Worm (Caenorhabditis elegans) whole organism, L4 larva: Measurements from ENCODE around the gene R166.3.

Experiments used
- R02D3.7 ChIP-seq: fragments of 150-350 bp; sonication (generic microtip); optimal IDR thresholded peaks from 3 replicates; lab custom pipeline; 2014; ENCODE audit warnings: missing biosample characterization, missing genetic modification characterization
- T20F7.1 ChIP-seq: fragments of 200-800 bp; sonication (Bioruptor generic); optimal IDR thresholded peaks from 2 replicates; lab custom pipeline; 2018; ENCODE audit warnings: mild to moderate bottlenecking, missing genetic modification characterization, missing compliant biosample characterization
- T26A8.4 ChIP-seq: fragments of 200-800 bp; sonication (Bioruptor generic); IDR thresholded peaks from 2 replicates; pipeline ENCODE4 v1.3.6; 2022; ENCODE audit warnings: missing genetic modification characterization, missing compliant biosample characterization
- Y48G9A.11 ChIP-seq: fragments of 200-800 bp; sonication (Bioruptor generic); IDR thresholded peaks from 2 replicates; pipeline ENCODE4 v1.3.6; 2022; ENCODE audit warnings: missing genetic modification reagents, missing genetic modification characterization, missing compliant biosample characterization
- ZK337.2 ChIP-seq: fragments of 200-800 bp; sonication (Bioruptor generic); IDR thresholded peaks from 2 replicates; pipeline ENCODE4 v1.3.6; 2022; ENCODE audit warnings: missing genetic modification reagents, missing genetic modification characterization, missing compliant biosample characterization
- ceh-32 ChIP-seq: sonication (generic microtip); optimal IDR thresholded peaks from 2 replicates; lab custom pipeline; 2016; ENCODE audit warnings: mild to moderate bottlenecking, missing genetic modification characterization, missing compliant biosample characterization; ENCODE audit not compliant: poor library complexity
- ceh-62 ChIP-seq: sonication (generic microtip); optimal IDR thresholded peaks from 2 replicates; lab custom pipeline; 2017; ENCODE audit warnings: missing biosample characterization, missing genetic modification characterization
- cey-2 ChIP-seq: sonication (generic microtip); optimal IDR thresholded peaks from 3 replicates; lab custom pipeline; 2017; ENCODE audit warnings: missing genetic modification characterization, mild to moderate bottlenecking, missing compliant biosample characterization, antibody characterized with exemption, borderline replicate concordance; ENCODE audit not compliant: insufficient read depth
- ctbp-1 ChIP-seq: fragments of 200-800 bp; sonication (Bioruptor generic); IDR thresholded peaks from 2 replicates; pipeline ENCODE4 v1.3.6; 2022; ENCODE audit warnings: missing genetic modification reagents, missing genetic modification characterization, missing compliant biosample characterization
- daf-19 ChIP-seq: fragments of 200-800 bp; sonication (Bioruptor generic); conservative IDR thresholded peaks from 2 replicates; pipeline ENCODE4 v1.3.6; 2022; ENCODE audit warnings: missing genetic modification characterization, missing compliant biosample characterization
- dmd-6 ChIP-seq: fragments of 200-800 bp; sonication (Bioruptor generic); IDR thresholded peaks from 2 replicates; pipeline ENCODE4 v1.3.6; 2022; ENCODE audit warnings: missing genetic modification reagents, missing genetic modification characterization, missing compliant biosample characterization
- dmd-8 ChIP-seq: fragments of 200-800 bp; sonication (Bioruptor generic); IDR thresholded peaks from 2 replicates; pipeline ENCODE4 v1.3.6; 2022; ENCODE audit warnings: missing genetic modification characterization, missing compliant biosample characterization
- dmd-9 ChIP-seq: fragments of 200-800 bp; sonication (Bioruptor generic); IDR thresholded peaks from 2 replicates; pipeline ENCODE4 v1.3.6; 2022; ENCODE audit warnings: missing genetic modification reagents, missing genetic modification characterization, missing compliant biosample characterization
- dpl-1 ChIP-seq: fragments of 150-350 bp; optimal IDR thresholded peaks from 2 replicates; lab custom pipeline; 2014; ENCODE audit warnings: missing biosample characterization, missing genetic modification reagents, missing genetic modification characterization
- duxl-1 ChIP-seq: sonication (generic microtip); optimal IDR thresholded peaks from 2 replicates; lab custom pipeline; 2016; ENCODE audit warnings: mild to moderate bottlenecking, missing genetic modification characterization, moderate library complexity, missing compliant biosample characterization; ENCODE audit not compliant: poor library complexity
- egl-43 ChIP-seq: fragments of 200-800 bp; sonication (Bioruptor generic); IDR thresholded peaks from 2 replicates; pipeline ENCODE4 v1.3.6; 2022; ENCODE audit warnings: missing genetic modification reagents, missing genetic modification characterization, missing compliant biosample characterization
- gei-8 ChIP-seq: fragments of 200-800 bp; sonication (Bioruptor generic); optimal IDR thresholded peaks from 2 replicates; lab custom pipeline; 2018; ENCODE audit warnings: mild to moderate bottlenecking, missing genetic modification characterization, missing compliant biosample characterization
- lin-13 ChIP-seq: fragments of 150-350 bp; optimal IDR thresholded peaks from 2 replicates; lab custom pipeline; 2014; ENCODE audit warnings: missing biosample characterization, missing genetic modification reagents, missing genetic modification characterization
- lin-29 ChIP-seq: fragments of 200-800 bp; sonication (Bioruptor generic); IDR thresholded peaks from 2 replicates; pipeline ENCODE4 v1.3.6; 2022; ENCODE audit warnings: missing genetic modification reagents, missing genetic modification characterization, missing compliant biosample characterization
- lin-38 ChIP-seq: fragments of 200-800 bp; sonication (Bioruptor generic); IDR thresholded peaks from 2 replicates; pipeline ENCODE4 v1.3.6; 2022; ENCODE audit warnings: missing genetic modification reagents, missing genetic modification characterization, missing compliant biosample characterization
- lsy-2 ChIP-seq, 2 experiments: fragments of 150-350 bp in 1 of 2; sonication (generic microtip) in 1 of 2; optimal IDR thresholded peaks; 2 replicates each; lab custom pipeline; 2014 to 2017; ENCODE audit warnings: missing biosample characterization in 2 of 2, missing genetic modification characterization in 2 of 2
- madf-9 ChIP-seq: fragments of 200-800 bp; sonication (Bioruptor generic); conservative IDR thresholded peaks from 2 replicates; pipeline ENCODE4 v1.3.6; 2022; ENCODE audit warnings: missing genetic modification reagents, missing genetic modification characterization, missing compliant biosample characterization
- mep-1 ChIP-seq: fragments of 150-350 bp; sonication (generic microtip); optimal IDR thresholded peaks from 3 replicates; lab custom pipeline; 2014; ENCODE audit warnings: missing biosample characterization, missing genetic modification characterization
- mes-2 ChIP-seq: sonication (generic microtip); optimal IDR thresholded peaks from 2 replicates; lab custom pipeline; 2016; ENCODE audit warnings: missing genotype, mild to moderate bottlenecking, missing genetic modification characterization, missing compliant biosample characterization; ENCODE audit not compliant: poor library complexity, severe bottlenecking
- mxl-3 ChIP-seq: fragments of 200-800 bp; sonication (Bioruptor generic); optimal IDR thresholded peaks from 2 replicates; lab custom pipeline; 2018; ENCODE audit warnings: mild to moderate bottlenecking, missing genetic modification characterization, missing compliant biosample characterization
- nhr-111 ChIP-seq: fragments of 200-800 bp; sonication (Bioruptor generic); optimal IDR thresholded peaks from 2 replicates; lab custom pipeline; 2018; ENCODE audit warnings: mild to moderate bottlenecking, missing genetic modification characterization, missing compliant biosample characterization
- nhr-237 ChIP-seq: sonication (generic microtip); optimal IDR thresholded peaks from 2 replicates; lab custom pipeline; 2017; ENCODE audit warnings: missing biosample characterization, missing genetic modification characterization
- nhr-28 ChIP-seq: fragments of 150-350 bp; optimal IDR thresholded peaks from 2 replicates; lab custom pipeline; 2014; ENCODE audit warnings: missing biosample characterization, missing genetic modification characterization
- nhr-76 ChIP-seq: fragments of 150-350 bp; optimal IDR thresholded peaks from 2 replicates; lab custom pipeline; 2014; ENCODE audit warnings: missing biosample characterization, missing genetic modification characterization
- pha-4 ChIP-seq, 2 experiments: fragments of 150-350 bp in 1 of 2; fragments of 200-800 bp in 1 of 2; sonication (Bioruptor generic) in 1 of 2; IDR thresholded peaks in 1 of 2; optimal IDR thresholded peaks in 1 of 2; 2 replicates each; pipeline versions ENCODE4 v1.3.6 to Lab custom; 2014 to 2022; ENCODE audit warnings: missing genetic modification characterization in 2 of 2, missing genetic modification reagents in 2 of 2, missing biosample characterization in 1 of 2, missing compliant biosample characterization in 1 of 2
- php-3 ChIP-seq: fragments of 200-800 bp; sonication (Bioruptor generic); IDR thresholded peaks from 2 replicates; pipeline ENCODE4 v1.3.6; 2022; ENCODE audit warnings: missing genetic modification reagents, missing genetic modification characterization, missing compliant biosample characterization
- skn-1 ChIP-seq: fragments of 150-350 bp; optimal IDR thresholded peaks from 2 replicates; lab custom pipeline; 2014; ENCODE audit warnings: missing biosample characterization, missing genetic modification characterization
- zip-11 ChIP-seq: fragments of 200-800 bp; sonication (Bioruptor generic); IDR thresholded peaks from 2 replicates; pipeline ENCODE4 v1.3.6; 2022; ENCODE audit warnings: missing genetic modification characterization, missing compliant biosample characterization
- ztf-11 ChIP-seq: fragments of 150-350 bp; optimal IDR thresholded peaks from 2 replicates; lab custom pipeline; 2014; ENCODE audit warnings: missing biosample characterization, missing genetic modification characterization
- ztf-7 ChIP-seq: fragments of 150-350 bp; optimal IDR thresholded peaks from 2 replicates; lab custom pipeline; 2014; ENCODE audit warnings: missing biosample characterization, missing genetic modification characterization

Gene R166.3

DNA sequence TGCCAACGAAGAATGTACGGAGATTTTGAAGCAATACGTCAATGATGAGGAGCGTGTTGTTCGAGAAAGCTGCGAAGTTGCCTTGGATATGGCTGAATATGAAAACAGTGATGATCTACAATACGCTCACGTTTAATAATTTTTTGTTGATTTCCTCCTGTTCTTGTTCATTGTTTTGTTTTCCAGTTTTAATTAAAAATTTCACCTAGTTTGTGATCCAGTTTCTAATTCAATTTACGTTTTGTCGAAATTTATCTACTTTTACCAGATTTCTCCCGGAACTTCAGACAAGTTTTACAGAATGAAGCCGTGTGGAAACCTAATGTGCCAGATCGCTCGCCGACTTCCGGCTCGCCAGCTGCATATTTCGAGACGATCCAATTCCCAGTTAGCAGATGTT, 41.7 kb upstream of the R166.3 start, which contains the start of gene dap-3:
TSS of gene dap-3 (plus strand) at position 301 of the 400 bp plus-strand sequence.
- TF ChIP-seq dmd-9 (GFP tag; lab: Robert Waterston, UW): no peak
- TF ChIP-seq egl-43 (GFP tag; lab: Robert Waterston, UW): 0 out of 2 replicates have a peak, but pooled peaks have one; percentile 4

DNA sequence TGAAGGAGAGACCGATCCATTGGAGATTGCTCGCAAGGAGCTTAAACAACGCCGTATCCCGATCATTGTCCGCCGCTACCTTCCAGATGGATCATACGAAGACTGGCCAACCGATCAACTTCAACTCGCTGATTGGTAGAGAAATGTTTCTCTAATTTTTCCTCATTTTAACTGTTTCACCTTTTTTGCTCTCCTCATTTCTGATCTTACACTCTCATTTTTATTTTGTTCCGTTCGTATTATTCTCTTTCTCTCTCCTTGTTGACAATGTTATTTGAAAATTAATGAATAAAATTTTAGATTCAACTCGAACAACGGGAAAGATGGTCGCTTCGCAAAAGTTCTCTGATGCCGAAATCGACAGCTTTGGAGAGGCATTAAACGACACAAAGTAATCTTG, 40.5 kb upstream of the R166.3 start, which contains the start of gene dohh-1:
TSS of gene dohh-1 (plus strand) at position 301 of the 400 bp plus-strand sequence.
- TF ChIP-seq lsy-2 (tag; optimal IDR thresholded peaks at IDR 0.05; lab: Kevin White, UChicago) (no peak), mep-1 (tag; lab: Kevin White, UChicago) (no peak), gei-8 (GFP tag; lab: Kevin White, UChicago) (no peak), madf-9 (GFP tag; lab: Robert Waterston, UW) (no peak), nhr-111 (GFP tag; lab: Kevin White, UChicago) (no peak)

DNA sequence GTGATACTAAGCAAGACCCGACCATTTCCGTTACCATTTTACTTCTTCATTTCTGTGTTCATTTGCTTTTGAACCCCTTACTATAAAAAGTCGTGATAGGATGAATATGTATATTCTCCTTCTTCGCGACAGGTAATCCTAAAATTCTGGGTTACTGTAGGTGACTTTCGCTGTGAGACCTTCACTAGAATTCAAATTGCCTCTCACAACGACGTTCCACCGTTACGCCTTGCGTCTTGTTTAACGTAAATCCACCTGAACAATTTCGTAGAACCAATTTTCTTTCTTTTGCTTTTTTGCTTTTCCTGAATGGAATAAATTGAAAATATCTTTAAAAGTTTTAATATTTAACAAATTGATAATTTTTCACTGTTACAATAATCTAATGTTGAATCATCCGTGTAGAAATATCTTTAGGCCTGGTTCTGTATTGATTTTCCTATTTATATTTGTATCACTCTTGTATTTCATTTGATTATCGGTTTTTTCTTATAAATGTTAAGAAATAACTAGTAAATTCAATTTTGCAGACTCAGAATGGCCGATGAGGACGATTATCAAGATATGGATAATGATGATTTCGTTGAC, 39.8 kb upstream of the R166.3 start, which contains the start of gene rpb-6:
TSS of gene rpb-6 (plus strand) at position 538 of the 588 bp plus-strand sequence.
- TF ChIP-seq nhr-28 (no peak), ceh-62 (no peak), cey-2 (tag; lab: Kevin White, UChicago) (no peak), php-3 (GFP tag; lab: Robert Waterston, UW) (no peak), ZK337.2 (no peak), lsy-2 (tag; optimal IDR thresholded peaks at IDR 0.05; lab: Kevin White, UChicago) (peak in 1 of 2 experiments; percentile 76), lin-29 (GFP tag; lab: Robert Waterston, UW) (no peak), T26A8.4 (no peak), duxl-1 (tag; lab: Kevin White, UChicago) (no peak), Y48G9A.11 (GFP tag; lab: Robert Waterston, UW) (peak; percentile 95), T20F7.1 (GFP tag; lab: Kevin White, UChicago) (peak; percentile 93), dmd-8 (GFP tag; lab: Robert Waterston, UW) (no peak), zip-11 (GFP tag; lab: Robert Waterston, UW) (no peak), lin-38 (GFP tag; lab: Robert Waterston, UW) (no peak), daf-19 (GFP tag; lab: Robert Waterston, UW) (no peak), nhr-76 (tag; lab: Kevin White, UChicago) (no peak), ztf-11 (tag; lab: Kevin White, UChicago) (no peak), R02D3.7 (tag; lab: Kevin White, UChicago) (peak; percentile 51), skn-1 (no peak), ztf-7 (no peak), ctbp-1 (GFP tag; lab: Robert Waterston, UW) (no peak), mxl-3 (no peak), mes-2 (tag; lab: Kevin White, UChicago) (peak; percentile 59), dmd-6 (GFP tag; lab: Robert Waterston, UW) (no peak), lin-13 (no peak), pha-4 (GFP tag; IDR thresholded peaks at IDR 0.05; lab: Robert Waterston, UW) (no peak), pha-4 (tag; optimal IDR thresholded peaks at IDR 0.05; lab: Kevin White, UChicago) (no peak), nhr-237 (tag; lab: Kevin White, UChicago) (no peak), gei-8 (GFP tag; lab: Kevin White, UChicago) (no peak), dpl-1 (GFP tag; lab: Kevin White, UChicago) (peak; percentile 74), ceh-32 (tag; lab: Kevin White, UChicago) (no peak)
- TF ChIP-seq, all 104 proteins: peak for 6
